Fruit fly (Drosophila melanogaster) whole organism, embryonic: ENCODE measurements around the gene CG7551.
A peak's percentile ranks its signal among the peaks of the same experiment; 100 is the strongest.

Experiments used
- Asciz ChIP-seq: fragments of 200-800 bp; sonication (Bioruptor generic); optimal IDR thresholded peaks from 2 replicates; lab custom pipeline; 2017; ENCODE audit warnings: missing biosample characterization, mild to moderate bottlenecking, missing genetic modification characterization, missing genetic modification reagents
- C15 ChIP-seq: fragments of 200-800 bp; sonication (Bioruptor generic); IDR thresholded peaks from 3 replicates; pipeline ENCODE4 v1.3.6; 2022; ENCODE audit warnings: missing biosample characterization, missing genetic modification characterization
- CG10543 ChIP-seq: fragments of 200-800 bp; sonication (Bioruptor generic); optimal IDR thresholded peaks from 3 replicates; lab custom pipeline; 2017; ENCODE audit warnings: missing biosample characterization, mild to moderate bottlenecking, missing genetic modification characterization, moderate library complexity
- CG10979 ChIP-seq: fragments of 200-800 bp; sonication (Bioruptor generic); optimal IDR thresholded peaks from 2 replicates; lab custom pipeline; 2018; ENCODE audit warnings: missing biosample characterization, mild to moderate bottlenecking, missing genetic modification characterization, moderate library complexity
- CG11247 ChIP-seq: fragments of 200-800 bp; sonication (Bioruptor generic); IDR thresholded peaks from 2 replicates; pipeline ENCODE4 v1.3.6; 2022; ENCODE audit warnings: missing biosample characterization, missing genetic modification characterization
- CG12391 ChIP-seq: fragments of 200-800 bp; sonication (Bioruptor generic); optimal IDR thresholded peaks from 3 replicates; lab custom pipeline; 2018; ENCODE audit warnings: missing biosample characterization, mild to moderate bottlenecking, missing genetic modification characterization, moderate library complexity
- CG16815 ChIP-seq: fragments of 200-800 bp; sonication (Bioruptor generic); optimal IDR thresholded peaks from 3 replicates; lab custom pipeline; 2017; ENCODE audit warnings: missing biosample characterization, mild to moderate bottlenecking, missing genetic modification characterization
- CG17385 ChIP-seq: fragments of 200-800 bp; sonication (Bioruptor generic); optimal IDR thresholded peaks from 3 replicates; lab custom pipeline; 2018; ENCODE audit warnings: missing biosample characterization, mild to moderate bottlenecking, missing genetic modification characterization
- CG18599 ChIP-seq: fragments of 200-800 bp; sonication (Bioruptor generic); optimal IDR thresholded peaks from 3 replicates; lab custom pipeline; 2017; ENCODE audit warnings: missing biosample characterization, missing genetic modification characterization, mild to moderate bottlenecking, moderate library complexity, missing genetic modification reagents
- CG18619 ChIP-seq: fragments of 200-800 bp; sonication (Bioruptor generic); optimal IDR thresholded peaks from 3 replicates; lab custom pipeline; 2017; ENCODE audit warnings: missing biosample characterization, mild to moderate bottlenecking, missing genetic modification characterization
- CG30431 ChIP-seq: fragments of 200-800 bp; sonication (Bioruptor generic); optimal IDR thresholded peaks from 2 replicates; lab custom pipeline; 2017; ENCODE audit warnings: missing biosample characterization, missing genetic modification characterization
- CG31441 ChIP-seq: fragments of 200-800 bp; sonication (Bioruptor generic); IDR thresholded peaks from 2 replicates; pipeline ENCODE4 v1.3.6; 2022; ENCODE audit warnings: missing biosample characterization, missing genetic modification characterization
- CG33213 ChIP-seq: fragments of 200-800 bp; sonication (Bioruptor generic); optimal IDR thresholded peaks from 3 replicates; lab custom pipeline; 2016; ENCODE audit warnings: missing biosample characterization, missing genetic modification characterization
- CG3407 ChIP-seq: fragments of 200-800 bp; sonication (Bioruptor generic); optimal IDR thresholded peaks from 2 replicates; lab custom pipeline; 2018; ENCODE audit warnings: missing biosample characterization, mild to moderate bottlenecking, missing genetic modification characterization
- CG8388 ChIP-seq: fragments of 200-800 bp; sonication (Bioruptor generic); optimal IDR thresholded peaks from 2 replicates; lab custom pipeline; 2019; ENCODE audit warnings: missing biosample characterization, mild to moderate bottlenecking, missing genetic modification characterization, moderate library complexity
- CG8765 ChIP-seq: fragments of 200-800 bp; sonication (Bioruptor generic); IDR thresholded peaks from 2 replicates; pipeline ENCODE4 v1.3.6; 2022; ENCODE audit warnings: missing biosample characterization, missing genetic modification characterization
- Dbx ChIP-seq: fragments of 200-800 bp; sonication (Bioruptor generic); IDR thresholded peaks from 3 replicates; pipeline ENCODE4 v1.3.6; 2022; ENCODE audit warnings: missing biosample characterization, missing genetic modification characterization
- HHEX ChIP-seq: fragments of 200-800 bp; sonication (Bioruptor generic); optimal IDR thresholded peaks from 3 replicates; lab custom pipeline; 2017; ENCODE audit warnings: missing biosample characterization, mild to moderate bottlenecking, missing genetic modification characterization, missing genetic modification reagents
- HmgD ChIP-seq: fragments of 200-800 bp; sonication (Bioruptor generic); optimal IDR thresholded peaks from 3 replicates; lab custom pipeline; 2016; ENCODE audit warnings: missing biosample characterization, missing genetic modification characterization
- PHDP ChIP-seq: fragments of 200-800 bp; sonication (Bioruptor generic); optimal IDR thresholded peaks from 3 replicates; lab custom pipeline; 2018; ENCODE audit warnings: missing biosample characterization, mild to moderate bottlenecking, missing genetic modification characterization, moderate library complexity
- Pdp1 ChIP-seq, 2 experiments: fragments of 200-800 bp; sonication (Bioruptor generic); optimal IDR thresholded peaks; 3 replicates each; lab custom pipeline; 2016; ENCODE audit warnings: missing biosample characterization in 2 of 2, missing genetic modification characterization in 2 of 2, mild to moderate bottlenecking in 1 of 2, moderate library complexity in 1 of 2
- Ravus ChIP-seq: fragments of 200-800 bp; sonication (Bioruptor generic); IDR thresholded peaks from 2 replicates; pipeline ENCODE4 v1.3.6; 2022; ENCODE audit warnings: missing biosample characterization, missing genetic modification characterization
- Rx ChIP-seq: fragments of 200-800 bp; sonication (Bioruptor generic); IDR thresholded peaks from 2 replicates; pipeline ENCODE4 v1.3.6; 2022; ENCODE audit warnings: missing biosample characterization, missing genetic modification characterization
- Side ChIP-seq: fragments of 200-800 bp; sonication (Bioruptor generic); optimal IDR thresholded peaks from 2 replicates; lab custom pipeline; 2016; ENCODE audit warnings: missing biosample characterization, missing genetic modification characterization
- Stat92E ChIP-seq, 3 experiments: fragments of >200 bp in 2 of 3; fragments of 200-800 bp in 1 of 3; sonication (Bioruptor generic) in 1 of 3; optimal IDR thresholded peaks; 2 replicates each; lab custom pipeline; 2017 to 2019; ENCODE audit warnings: missing biosample characterization in 3 of 3, missing genetic modification characterization in 3 of 3, mild to moderate bottlenecking in 1 of 3, moderate library complexity in 1 of 3
- Taf1 ChIP-seq: fragments of 200-800 bp; sonication (Bioruptor generic); IDR thresholded peaks from 2 replicates; pipeline ENCODE4 v1.3.6; 2022; ENCODE audit warnings: missing biosample characterization, missing genetic modification characterization
- Tbp ChIP-seq: fragments of >200 bp; optimal IDR thresholded peaks from 2 replicates; lab custom pipeline; 2018; ENCODE audit warnings: missing biosample characterization, missing genetic modification characterization
- Usf ChIP-seq: fragments of 200-800 bp; sonication (Bioruptor generic); optimal IDR thresholded peaks from 2 replicates; lab custom pipeline; 2017; ENCODE audit warnings: missing genotype, missing biosample characterization, missing genetic modification characterization
- aop ChIP-seq: fragments of 200-800 bp; sonication (Bioruptor generic); IDR thresholded peaks from 2 replicates; pipeline ENCODE4 v1.3.6; 2022; ENCODE audit warnings: missing biosample characterization, missing genetic modification characterization
- bab2 ChIP-seq: fragments of 200-800 bp; sonication (Bioruptor generic); optimal IDR thresholded peaks from 2 replicates; lab custom pipeline; 2016; ENCODE audit warnings: missing biosample characterization, missing genetic modification characterization
- bbx ChIP-seq: fragments of 200-800 bp; sonication (Bioruptor generic); IDR thresholded peaks from 2 replicates; pipeline ENCODE4 v1.3.6; 2022; ENCODE audit warnings: missing biosample characterization, missing genetic modification characterization; ENCODE audit not compliant: partially characterized antibody
- bowl ChIP-seq: fragments of 200-800 bp; sonication (Bioruptor generic); IDR thresholded peaks from 2 replicates; pipeline ENCODE4 v1.3.6; 2022; ENCODE audit warnings: missing biosample characterization, missing genetic modification characterization
- cato ChIP-seq: fragments of 200-800 bp; sonication (Bioruptor generic); optimal IDR thresholded peaks from 2 replicates; lab custom pipeline; 2016; ENCODE audit warnings: missing biosample characterization, missing genetic modification characterization, borderline replicate concordance
- chm ChIP-seq: fragments of 200-800 bp; sonication (Bioruptor generic); IDR thresholded peaks from 2 replicates; pipeline ENCODE4 v1.3.6; 2022; ENCODE audit warnings: missing biosample characterization, missing genetic modification characterization
- cwo ChIP-seq: fragments of 200-800 bp; sonication (Bioruptor generic); optimal IDR thresholded peaks from 3 replicates; lab custom pipeline; 2017; ENCODE audit warnings: missing biosample characterization, missing genetic modification characterization, mild to moderate bottlenecking, moderate library complexity, missing genetic modification reagents
- gce ChIP-seq: fragments of 200-800 bp; sonication (Bioruptor generic); IDR thresholded peaks from 3 replicates; pipeline ENCODE4 v1.3.6; 2022; ENCODE audit warnings: missing biosample characterization, missing genetic modification characterization
- gsb-n ChIP-seq: fragments of 200-800 bp; sonication (Bioruptor generic); optimal IDR thresholded peaks from 3 replicates; lab custom pipeline; 2018; ENCODE audit warnings: missing biosample characterization, mild to moderate bottlenecking, missing genetic modification characterization
- klu ChIP-seq: fragments of 200-800 bp; sonication (Bioruptor generic); IDR thresholded peaks from 2 replicates; pipeline ENCODE4 v1.3.6; 2022; ENCODE audit warnings: missing biosample characterization, missing genetic modification characterization
- mirr ChIP-seq: fragments of 200-800 bp; sonication (Bioruptor generic); optimal IDR thresholded peaks from 3 replicates; lab custom pipeline; 2018; ENCODE audit warnings: missing biosample characterization, mild to moderate bottlenecking, missing genetic modification characterization
- nerfin-1 ChIP-seq: fragments of 200-800 bp; sonication (Bioruptor generic); optimal IDR thresholded peaks from 3 replicates; lab custom pipeline; 2019; ENCODE audit warnings: missing biosample characterization, mild to moderate bottlenecking, missing genetic modification characterization, moderate library complexity
- p53 ChIP-seq: fragments of 200-800 bp; sonication (Bioruptor generic); optimal IDR thresholded peaks from 2 replicates; lab custom pipeline; 2016; ENCODE audit warnings: missing biosample characterization, missing genetic modification characterization
- pb ChIP-seq: fragments of 200-800 bp; sonication (Bioruptor generic); optimal IDR thresholded peaks from 3 replicates; lab custom pipeline; 2016; ENCODE audit warnings: missing biosample characterization, missing genetic modification characterization
- pho ChIP-seq: fragments of 200-800 bp; sonication (Bioruptor generic); optimal IDR thresholded peaks from 2 replicates; lab custom pipeline; 2016; ENCODE audit warnings: missing biosample characterization, missing genetic modification characterization
- repo ChIP-seq: fragments of 200-800 bp; sonication (Bioruptor generic); optimal IDR thresholded peaks from 2 replicates; lab custom pipeline; 2016; ENCODE audit warnings: missing biosample characterization, missing genetic modification characterization
- ro ChIP-seq: fragments of 200-800 bp; sonication (Bioruptor generic); IDR thresholded peaks from 2 replicates; pipeline ENCODE4 v1.3.6; 2022; ENCODE audit warnings: missing biosample characterization, missing genetic modification characterization
- so ChIP-seq: fragments of 200-800 bp; sonication (Bioruptor generic); IDR thresholded peaks from 3 replicates; pipeline ENCODE4 v1.3.6; 2022; ENCODE audit warnings: missing biosample characterization, missing genetic modification characterization
- tup ChIP-seq: fragments of 200-800 bp; sonication (Bioruptor generic); optimal IDR thresholded peaks from 2 replicates; lab custom pipeline; 2016; ENCODE audit warnings: missing biosample characterization, mild to moderate bottlenecking, missing genetic modification characterization, moderate library complexity
- vnd ChIP-seq: fragments of 200-800 bp; sonication (Bioruptor generic); IDR thresholded peaks from 3 replicates; pipeline ENCODE4 v1.3.6; 2022; ENCODE audit warnings: missing biosample characterization, missing genetic modification characterization; ENCODE audit not compliant: partially characterized antibody
- zfh2 ChIP-seq: fragments of 200-800 bp; sonication (Bioruptor generic); optimal IDR thresholded peaks from 2 replicates; lab custom pipeline; 2016; ENCODE audit warnings: missing biosample characterization, missing genetic modification characterization

Gene CG7551

DNA sequence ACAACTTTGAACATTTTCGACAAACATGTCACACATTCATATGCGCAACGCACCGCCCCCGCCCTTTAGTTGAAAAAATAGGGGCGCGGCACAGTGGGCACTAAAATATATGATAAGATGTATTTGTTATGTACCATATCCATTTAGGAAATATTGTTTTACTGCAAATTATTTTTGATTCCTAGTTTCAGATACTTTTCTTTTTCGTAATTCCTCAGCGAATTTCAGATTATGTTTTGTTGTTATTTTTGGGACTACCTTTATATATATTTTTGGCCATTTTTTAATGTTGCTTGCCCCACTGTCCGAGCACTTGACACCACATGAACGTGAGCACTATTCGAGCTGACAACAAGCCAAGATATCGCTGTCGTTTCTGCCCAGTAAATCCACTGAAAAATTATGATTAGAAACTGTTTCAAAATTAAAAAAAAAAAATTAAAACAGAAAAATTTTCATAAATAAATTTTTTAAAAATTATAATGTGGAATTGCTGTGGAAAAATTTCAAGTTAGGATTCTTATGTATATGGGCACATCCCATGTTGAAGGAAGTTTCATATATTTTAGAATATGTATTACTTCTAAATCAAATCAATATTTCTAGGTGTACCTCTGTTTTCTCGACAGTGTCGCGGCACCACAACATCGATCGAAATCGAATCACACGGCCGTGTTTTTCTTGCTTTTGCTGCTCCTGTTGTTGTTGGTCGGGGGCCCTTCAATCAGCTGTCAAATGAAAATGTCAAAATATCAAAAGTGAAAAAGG, 40.8 kb upstream of the CG7551 start (continued):
- TF ChIP-seq vnd (GFP tag; lab: Robert Waterston, UW), result peak; percentile 74
- no peak for TF ChIP-seq Tbp (GFP tag; lab: Kevin White, UChicago)
- peak; percentile 45 for TF ChIP-seq Side
- TF ChIP-seq CG10543 (GFP tag; lab: Kevin White, UChicago), result peak; percentile 90
- TF ChIP-seq cato (GFP tag; lab: Kevin White, UChicago), result peak; percentile 77
- peak; percentile 66; the same call in 2 of the 3 replicates for TF ChIP-seq gce (GFP tag; lab: Robert Waterston, UW)
- TF ChIP-seq CG3407, result peak; percentile 84
- TF ChIP-seq bbx (GFP tag; lab: Robert Waterston, UW), result no peak
- no peak for TF ChIP-seq p53
- peak; percentile 90 for TF ChIP-seq so (GFP tag; lab: Robert Waterston, UW)
- TF ChIP-seq Rx (GFP tag; lab: Robert Waterston, UW), result peak; percentile 69
- TF ChIP-seq CG8388 (GFP tag; lab: Kevin White, UChicago), result peak; percentile 91
- peak; percentile 82 for TF ChIP-seq CG8765 (GFP tag; lab: Robert Waterston, UW)
- TF ChIP-seq bowl (GFP tag; lab: Robert Waterston, UW), result peak; percentile 47
- peak; percentile 12 to 72 for TF ChIP-seq Pdp1 (GFP tag; optimal IDR thresholded peaks at IDR 0.05; lab: Kevin White, UChicago)
- no peak for TF ChIP-seq HmgD (GFP tag; lab: Kevin White, UChicago)
- peak; percentile 72 for TF ChIP-seq bab2 (GFP tag; lab: Kevin White, UChicago)
- peak; percentile 57 for TF ChIP-seq repo (GFP tag; lab: Kevin White, UChicago)
- TF ChIP-seq ro, result peak; percentile 79
- peak; percentile 90 for TF ChIP-seq Asciz (GFP tag; lab: Kevin White, UChicago)
- peak; percentile 88 for TF ChIP-seq CG18599
- TF ChIP-seq CG31441, result peak; percentile 66
- TF ChIP-seq HHEX, result peak; percentile 77
- TF ChIP-seq CG10979 (tag; lab: Kevin White, UChicago), result peak; percentile 97
- peak; percentile 69 for TF ChIP-seq CG33213 (GFP tag; lab: Kevin White, UChicago)
- TF ChIP-seq CG12391 (tag; lab: Kevin White, UChicago), result peak; percentile 95
- no peak for TF ChIP-seq zfh2
- TF ChIP-seq CG30431 (GFP tag; lab: Kevin White, UChicago), result peak; percentile 61
- TF ChIP-seq Stat92E (GFP tag; optimal IDR thresholded peaks at IDR 0.05; lab: Kevin White, UChicago), result peak in 1 of 3 experiments; percentile 42
- TF ChIP-seq PHDP, result peak; percentile 90
- peak; percentile 77 for TF ChIP-seq cwo (GFP tag; lab: Kevin White, UChicago)
- TF ChIP-seq Usf (GFP tag; lab: Kevin White, UChicago), result peak; percentile 43
- no peak for TF ChIP-seq mirr (GFP tag; lab: Kevin White, UChicago)
- TF ChIP-seq CG16815 (GFP tag; lab: Kevin White, UChicago), result peak; percentile 81
- TF ChIP-seq aop (GFP tag; lab: Robert Waterston, UW), result peak; percentile 8; the same call in 1 of the 2 replicates
- peak; percentile 88 for TF ChIP-seq nerfin-1 (tag; lab: Kevin White, UChicago)
- peak; percentile 72 for TF ChIP-seq chm (GFP tag; lab: Robert Waterston, UW)
- TF ChIP-seq tup (GFP tag; lab: Kevin White, UChicago), result peak; percentile 20
- TF ChIP-seq CG17385 (GFP tag; lab: Kevin White, UChicago), result peak; percentile 79
- peak; percentile 57; the same call in 1 of the 2 replicates for TF ChIP-seq Taf1 (GFP tag; lab: Robert Waterston, UW)
- TF ChIP-seq C15, result 0 out of 3 replicates have a peak, but pooled peaks have one; percentile 40
- peak; percentile 82; the same call in 1 of the 3 replicates for TF ChIP-seq Dbx (GFP tag; lab: Robert Waterston, UW)
- TF ChIP-seq gsb-n (tag; lab: Kevin White, UChicago), result peak; percentile 90
- TF ChIP-seq CG18619 (GFP tag; lab: Kevin White, UChicago), result peak; percentile 83
- no peak for TF ChIP-seq pb (GFP tag; lab: Kevin White, UChicago)
- TF ChIP-seq klu (GFP tag; lab: Robert Waterston, UW), result peak; percentile 90
- TF ChIP-seq CG11247 (GFP tag; lab: Robert Waterston, UW), result peak; percentile 87
- TF ChIP-seq Ravus (GFP tag; lab: Robert Waterston, UW), result peak; percentile 76
- peak; percentile 25 for TF ChIP-seq pho (GFP tag; lab: Kevin White, UChicago)
